Worm (Caenorhabditis elegans) whole organism, L2 larva: ENCODE data around the gene cgr-1.

Experiments
- lin-39 ChIP-seq: fragments of 150-350 bp; optimal IDR thresholded peaks from 2 replicates; lab custom pipeline; 2014; ENCODE audit warnings: missing biosample characterization, missing genetic modification reagents, missing genetic modification characterization
- nhr-11 ChIP-seq: fragments of 150-350 bp; optimal IDR thresholded peaks from 2 replicates; lab custom pipeline; 2014; ENCODE audit warnings: missing biosample characterization, missing genetic modification characterization
- unc-62 ChIP-seq: fragments of 150-350 bp; optimal IDR thresholded peaks from 2 replicates; lab custom pipeline; 2014; ENCODE audit warnings: missing biosample characterization, missing genetic modification reagents, missing genetic modification characterization

DNA sequence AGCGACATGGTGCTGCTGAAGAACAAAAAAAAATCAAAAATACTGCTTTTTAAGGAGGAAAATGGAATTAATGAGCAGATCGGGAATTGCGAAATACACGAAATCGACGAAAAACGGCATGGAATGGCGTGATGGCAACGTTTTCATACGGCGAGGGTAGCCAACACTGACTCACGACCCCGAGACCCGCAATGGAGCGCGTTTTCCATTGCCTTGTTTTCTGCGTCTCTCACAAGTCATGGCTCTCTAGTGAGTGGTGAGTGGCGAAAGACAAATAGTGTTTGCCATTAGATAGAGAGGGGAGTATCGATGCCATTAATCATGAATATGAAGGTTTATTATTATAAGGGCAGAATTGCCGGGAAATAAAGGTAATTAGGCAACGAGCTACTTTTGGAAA is 5.5 kb upstream of the cgr-1 start, which contains the start of gene C18B2.4:
- TF ChIP-seq nhr-11 (tag; lab: Kevin White, UChicago): no peak
- no peak for TF ChIP-seq unc-62 (GFP tag; lab: Kevin White, UChicago)
- TF ChIP-seq lin-39: no peak
